Worm (Caenorhabditis elegans): ENCODE measurements around the gene F38H4.4.

DNA sequence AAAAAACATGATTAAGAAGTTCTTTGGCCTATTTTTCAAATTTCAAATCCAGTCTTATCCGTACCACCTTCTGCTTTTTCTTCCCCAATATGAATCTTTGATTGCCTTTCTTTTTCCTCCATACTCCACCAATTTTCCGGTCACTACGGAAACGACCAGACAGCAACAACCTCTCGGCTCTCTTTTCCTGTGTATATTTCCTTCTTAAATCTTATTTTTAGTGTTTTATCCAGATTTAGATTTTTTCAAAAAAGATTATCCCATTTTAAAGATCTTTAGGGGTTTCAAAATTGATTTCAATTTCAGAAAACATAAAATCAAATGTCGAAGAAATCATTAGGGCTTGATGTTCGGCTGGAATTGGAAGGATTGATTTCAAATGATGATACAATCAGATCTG, 16.2 kb downstream of the F38H4.4 start, which contains the start of gene trpa-1:
- TF ChIP-seq dmd-4 (tag; optimal IDR thresholded peaks at IDR 0.05), result no peak
- no peak for TF ChIP-seq zag-1 (tag; optimal IDR thresholded peaks at IDR 0.05)
- TF ChIP-seq C34F6.9 (tag; optimal IDR thresholded peaks at IDR 0.05), result no peak
- TF ChIP-seq skn-1 (tag; optimal IDR thresholded peaks at IDR 0.05), result no peak
- no peak for TF ChIP-seq aly-2 (tag; optimal IDR thresholded peaks at IDR 0.05)
- no peak for TF ChIP-seq nhr-11 (tag; optimal IDR thresholded peaks at IDR 0.05)
- no peak for TF ChIP-seq nhr-21 (tag; optimal IDR thresholded peaks at IDR 0.05)
- TF ChIP-seq snpc-4 (tag; optimal IDR thresholded peaks at IDR 0.05), result no peak
- TF ChIP-seq lin-13 (GFP tag; optimal IDR thresholded peaks at IDR 0.05), result no peak
- no peak for TF ChIP-seq ztf-11 (tag; optimal IDR thresholded peaks at IDR 0.05)
- no peak for TF ChIP-seq elt-1 (tag; optimal IDR thresholded peaks at IDR 0.05)
- no peak for TF ChIP-seq lsy-2 (tag; optimal IDR thresholded peaks at IDR 0.05)
- no peak for TF ChIP-seq egl-27 (tag; optimal IDR thresholded peaks at IDR 0.05)
- no peak for TF ChIP-seq unc-62 (GFP tag; optimal IDR thresholded peaks at IDR 0.05)

All from whole organism, L2 larva.